Worm (Caenorhabditis elegans) whole organism, young adult: ENCODE results near the gene M110.9.

Experiments
- F37B4.10 ChIP-seq: fragments of 200-800 bp; sonication (Bioruptor generic); IDR thresholded peaks from 2 replicates; pipeline ENCODE4 v1.3.6; 2022; ENCODE audit warnings: missing genetic modification characterization, missing compliant biosample characterization
- F57A8.1 ChIP-seq: fragments of 200-800 bp; sonication (Bioruptor generic); optimal IDR thresholded peaks from 2 replicates; lab custom pipeline; 2018; ENCODE audit warnings: mild to moderate bottlenecking, missing genetic modification characterization, moderate library complexity, missing compliant biosample characterization
- ama-1 ChIP-seq, 3 experiments: fragments of 150-350 bp in 1 of 3; sonication (generic microtip) in 2 of 3; optimal IDR thresholded peaks; 2 replicates each; lab custom pipeline; 2014 to 2018; ENCODE audit warnings: missing biosample characterization in 2 of 3, missing genetic modification characterization in 2 of 3, missing genetic modification reagents in 2 of 3
- atf-7 ChIP-seq: sonication (generic microtip); optimal IDR thresholded peaks from 2 replicates; lab custom pipeline; 2017; ENCODE audit warnings: mild to moderate bottlenecking, missing genetic modification characterization, missing compliant biosample characterization
- hlh-12 ChIP-seq: sonication (generic microtip); optimal IDR thresholded peaks from 2 replicates; lab custom pipeline; 2016; ENCODE audit warnings: missing genetic modification characterization, missing compliant biosample characterization
- pha-4 ChIP-seq: fragments of 150-350 bp; sonication (generic microtip); optimal IDR thresholded peaks from 2 replicates; lab custom pipeline; 2014; ENCODE audit warnings: missing biosample characterization, missing genetic modification reagents, missing genetic modification characterization
- snpc-4 ChIP-seq, 5 experiments: fragments of 150-350 bp in 1 of 5; sonication (generic microtip) in 4 of 5; optimal IDR thresholded peaks; 2 replicates each; lab custom pipeline; 2014 to 2018; ENCODE audit warnings: missing genetic modification characterization in 5 of 5, missing biosample characterization in 3 of 5, antibody characterized with exemption in 2 of 5, mild to moderate bottlenecking in 2 of 5, missing compliant biosample characterization in 2 of 5, missing genotype in 2 of 5, moderate library complexity in 2 of 5, missing genetic modification reagents in 1 of 5
- unc-130 ChIP-seq: sonication (generic microtip); optimal IDR thresholded peaks from 2 replicates; lab custom pipeline; 2016; ENCODE audit warnings: missing genetic modification reagents, missing genetic modification characterization, missing compliant biosample characterization
- unc-62 ChIP-seq: fragments of 150-350 bp; optimal IDR thresholded peaks from 2 replicates; lab custom pipeline; 2014; ENCODE audit warnings: missing biosample characterization, missing genetic modification reagents, missing genetic modification characterization
- ztf-25 ChIP-seq: fragments of 200-800 bp; sonication (Bioruptor generic); IDR thresholded peaks from 2 replicates; pipeline ENCODE4 v1.3.6; 2022; ENCODE audit warnings: missing genetic modification reagents, missing genetic modification characterization, missing compliant biosample characterization

DNA sequence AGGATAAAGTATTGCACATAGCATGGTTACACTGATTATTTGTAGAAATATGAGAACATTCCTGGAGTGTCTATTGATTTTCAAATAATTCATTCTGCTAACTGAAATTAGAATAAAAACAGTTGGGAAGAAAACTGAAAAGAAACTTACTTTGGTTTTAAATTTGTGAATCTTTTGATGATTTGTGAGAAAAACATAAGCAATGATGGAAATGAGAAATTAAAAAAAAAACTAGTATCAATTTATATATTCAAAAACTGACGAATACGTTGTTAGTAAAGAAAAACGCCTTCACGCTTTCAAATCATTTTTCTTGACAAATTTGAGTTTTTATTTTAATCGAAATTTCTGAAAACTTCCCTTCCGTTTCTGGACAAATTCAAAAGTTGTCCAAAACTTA, 38.0 kb upstream of the M110.9 start, which contains the start of gene T05C12.9:
- no peak for TF ChIP-seq unc-130 (GFP tag; lab: Kevin White, UChicago)
- TF ChIP-seq ama-1 (optimal IDR thresholded peaks at IDR 0.05; lab: Kevin White, UChicago) = no peak
- TF ChIP-seq ama-1 (GFP tag; optimal IDR thresholded peaks at IDR 0.05; lab: Kevin White, UChicago) = no peak
- TF ChIP-seq atf-7 (tag; lab: Kevin White, UChicago) = no peak
- TF ChIP-seq unc-62 (GFP tag; lab: Kevin White, UChicago) = no peak
- no peak for TF ChIP-seq pha-4 (tag; lab: Kevin White, UChicago)
- no peak for TF ChIP-seq F37B4.10 (GFP tag; lab: Robert Waterston, UW)
- no peak for TF ChIP-seq ztf-25 (GFP tag; lab: Robert Waterston, UW)
- TF ChIP-seq hlh-12 = no peak
- TF ChIP-seq snpc-4 (GFP tag; optimal IDR thresholded peaks at IDR 0.05; lab: Kevin White, UChicago) = no peak
- no peak for TF ChIP-seq snpc-4 (tag; optimal IDR thresholded peaks at IDR 0.05; lab: Kevin White, UChicago)
- no peak for TF ChIP-seq F57A8.1 (GFP tag; lab: Kevin White, UChicago)
